Worm (Caenorhabditis elegans): ENCODE measurements around the gene C45B11.8.

Gene C45B11.8

ce11 chrV:11033241-11033640 is 7.3 kb upstream of the C45B11.8 start:
- TF ChIP-seq aly-2 (tag; optimal IDR thresholded peaks at IDR 0.05), result no peak
- TF ChIP-seq T20F7.1 (GFP tag; optimal IDR thresholded peaks at IDR 0.05), result no peak
- TF ChIP-seq aha-1 (tag), result peak; percentile 72
- TF ChIP-seq lim-7 (GFP tag; IDR thresholded peaks at IDR 0.05), result no peak
- no peak for TF ChIP-seq spr-1 (tag; optimal IDR thresholded peaks at IDR 0.05)
- no peak for TF ChIP-seq madf-5 (GFP tag; IDR thresholded peaks at IDR 0.05)
- peak; percentile 11 for TF ChIP-seq fkh-10 (GFP tag; optimal IDR thresholded peaks at IDR 0.05)
- no peak for TF ChIP-seq mep-1 (tag; optimal IDR thresholded peaks at IDR 0.05)

ce11 chrV:11034748-11035147 is 5.8 kb upstream of the C45B11.8 start, which contains the start of gene pptr-2:
TSS of gene pptr-2 (minus strand) at chrV:11034931.
- TF ChIP-seq nhr-11 (tag; optimal IDR thresholded peaks at IDR 0.05), result peak; percentile 58
- no peak for TF ChIP-seq ZK546.5 (tag; optimal IDR thresholded peaks at IDR 0.05)
- TF ChIP-seq Y105C5A.15 (GFP tag; IDR thresholded peaks at IDR 0.05), result no peak
- no peak for TF ChIP-seq ceh-82 (tag; optimal IDR thresholded peaks at IDR 0.05)
- TF ChIP-seq daf-19 (GFP tag; conservative IDR thresholded peaks at IDR 0.05), result no peak
- TF ChIP-seq ceh-20 (GFP tag; IDR thresholded peaks at IDR 0.05), result 0 out of 2 replicates have a peak, but pooled peaks have one; percentile 39
- TF ChIP-seq egl-43 (GFP tag; IDR thresholded peaks at IDR 0.05), result no peak
- peak in 1 of 2 experiments; percentile 74 for TF ChIP-seq unc-62 (GFP tag; optimal IDR thresholded peaks at IDR 0.05 in 1 of 2)
- no peak for TF ChIP-seq unc-62 (tag; optimal IDR thresholded peaks at IDR 0.05)
- no peak for TF ChIP-seq F44E2.7 (GFP tag; IDR thresholded peaks at IDR 0.05)
- no peak for TF ChIP-seq attf-4 (tag; optimal IDR thresholded peaks at IDR 0.05)
- no peak for TF ChIP-seq nhr-77 (tag; optimal IDR thresholded peaks at IDR 0.05)
- no peak for TF ChIP-seq dmd-6 (GFP tag; IDR thresholded peaks at IDR 0.05)
- no peak for TF ChIP-seq nhr-10 (tag; optimal IDR thresholded peaks at IDR 0.05)
- TF ChIP-seq mxl-3 (GFP tag; optimal IDR thresholded peaks at IDR 0.05), result no peak
- no peak for TF ChIP-seq hif-1 (tag; optimal IDR thresholded peaks at IDR 0.05)

- TF ChIP-seq ZK337.2 (GFP tag; IDR thresholded peaks at IDR 0.05) (peak; percentile 62; the same call in 1 of the 2 replicates), mep-1 (tag; optimal IDR thresholded peaks at IDR 0.05) (peak; percentile 90), ceh-62 (tag; optimal IDR thresholded peaks at IDR 0.05) (no peak), nhr-77 (tag; optimal IDR thresholded peaks at IDR 0.05) (peak; percentile 83), nhr-25 (tag; optimal IDR thresholded peaks at IDR 0.05; ENCODE audit: borderline replicate concordance, insufficient read depth) (peak; percentile 62), dmd-6 (GFP tag; IDR thresholded peaks at IDR 0.05) (peak; percentile 35; the same call in 1 of the 2 replicates), lin-15B (tag; optimal IDR thresholded peaks at IDR 0.05) (no peak), dmd-8 (GFP tag; IDR thresholded peaks at IDR 0.05) (no peak), zag-1 (tag; optimal IDR thresholded peaks at IDR 0.05) (no peak), zip-11 (GFP tag; IDR thresholded peaks at IDR 0.05) (no peak), ceh-32 (tag; optimal IDR thresholded peaks at IDR 0.05; ENCODE audit: poor library complexity) (no peak), aha-1 (tag) (no peak), unc-62 (GFP tag; optimal IDR thresholded peaks at IDR 0.05 in 1 of 2) (peak in 1 of 2 experiments; percentile 52), unc-62 (tag; optimal IDR thresholded peaks at IDR 0.05) (no peak), egl-27 (tag; optimal IDR thresholded peaks at IDR 0.05) (no peak), nhr-28 (tag; optimal IDR thresholded peaks at IDR 0.05) (peak; percentile 67), zip-2 (tag; optimal IDR thresholded peaks at IDR 0.05) (no peak), attf-4 (tag; optimal IDR thresholded peaks at IDR 0.05) (no peak), ztf-7 (tag; optimal IDR thresholded peaks at IDR 0.05) (no peak), daf-8 (GFP tag; IDR thresholded peaks at IDR 0.05) (no peak), hmg-1.1 (GFP tag; IDR thresholded peaks at IDR 0.05) (peak; percentile 63), fkh-10 (GFP tag; optimal IDR thresholded peaks at IDR 0.05) (peak; percentile 90), sdz-12 (GFP tag; optimal IDR thresholded peaks at IDR 0.05) (no peak), F26F4.8 (GFP tag; conservative IDR thresholded peaks at IDR 0.05) (no peak), madf-5 (GFP tag; IDR thresholded peaks at IDR 0.05) (no peak), duxl-1 (tag; optimal IDR thresholded peaks at IDR 0.05; ENCODE audit: poor library complexity) (peak; percentile 28), lim-7 (GFP tag; IDR thresholded peaks at IDR 0.05) (no peak), F44E2.7 (GFP tag; IDR thresholded peaks at IDR 0.05) (no peak), mdl-1 (tag; optimal IDR thresholded peaks at IDR 0.05) (peak in 1 of 2 experiments; percentile 58), lin-13 (GFP tag; optimal IDR thresholded peaks at IDR 0.05) (peak; percentile 69), dpl-1 (GFP tag; optimal IDR thresholded peaks at IDR 0.05) (peak; percentile 65), nhr-48 (tag; optimal IDR thresholded peaks at IDR 0.05) (no peak), daf-19 (GFP tag; conservative IDR thresholded peaks at IDR 0.05) (0 out of 2 replicates have a peak, but pooled peaks have one; percentile 44), hlh-30 (tag; optimal IDR thresholded peaks at IDR 0.05; ENCODE audit: insufficient read depth) (peak; percentile 57), lsy-2 (tag; optimal IDR thresholded peaks at IDR 0.05) (peak; percentile 38 to 83)
Observed at ce11 chrV:11039379-11039954, 1.1 kb upstream of the C45B11.8 start, which contains the start of gene pak-2. TSS of gene pak-2 (minus strand) at chrV:11039429.
